Fruit fly (Drosophila melanogaster): Measurements from ENCODE around the gene CG42537.

dm6 chr3R:6423984-6424602, 46.5 kb downstream of the CG42537 start:
- TF ChIP-seq tj (GFP tag; optimal IDR thresholded peaks at IDR 0.05), result no peak
- TF ChIP-seq kay (GFP tag; ENCODE audit: borderline replicate concordance), result no peak
- peak; percentile 63 for TF ChIP-seq CG7101 (tag; optimal IDR thresholded peaks at IDR 0.05)
- TF ChIP-seq CG14711 (tag; optimal IDR thresholded peaks at IDR 0.05), result peak; percentile 36
- no peak for TF ChIP-seq Clk (GFP tag; optimal IDR thresholded peaks at IDR 0.05)
- peak; percentile 5 for TF ChIP-seq pad (GFP tag; optimal IDR thresholded peaks at IDR 0.05)
- TF ChIP-seq CG7045 (GFP tag; optimal IDR thresholded peaks at IDR 0.05), result peak; percentile 39
- no peak for TF ChIP-seq cnc (optimal IDR thresholded peaks at IDR 0.05)
- no peak for TF ChIP-seq ovo (GFP tag; optimal IDR thresholded peaks at IDR 0.05)
- peak; percentile 11 for TF ChIP-seq CG11617 (GFP tag; optimal IDR thresholded peaks at IDR 0.05)
- no peak for TF ChIP-seq Mnt (GFP tag; optimal IDR thresholded peaks at IDR 0.05)
- peak; percentile 59 for TF ChIP-seq bab1 (GFP tag; optimal IDR thresholded peaks at IDR 0.05)
- no peak for TF ChIP-seq cic (GFP tag; optimal IDR thresholded peaks at IDR 0.05)
- TF ChIP-seq toe (GFP tag; optimal IDR thresholded peaks at IDR 0.05), result peak; percentile 42
